Worm (Caenorhabditis elegans) whole organism, dauer: Measurements from ENCODE around the gene F53C11.5.

Source experiments
- unc-62 ChIP-seq: sonication (generic microtip); optimal IDR thresholded peaks from 2 replicates; lab custom pipeline; 2017; ENCODE audit warnings: missing biosample characterization, missing genetic modification reagents, missing genetic modification characterization

The F53C11.5 gene

DNA sequence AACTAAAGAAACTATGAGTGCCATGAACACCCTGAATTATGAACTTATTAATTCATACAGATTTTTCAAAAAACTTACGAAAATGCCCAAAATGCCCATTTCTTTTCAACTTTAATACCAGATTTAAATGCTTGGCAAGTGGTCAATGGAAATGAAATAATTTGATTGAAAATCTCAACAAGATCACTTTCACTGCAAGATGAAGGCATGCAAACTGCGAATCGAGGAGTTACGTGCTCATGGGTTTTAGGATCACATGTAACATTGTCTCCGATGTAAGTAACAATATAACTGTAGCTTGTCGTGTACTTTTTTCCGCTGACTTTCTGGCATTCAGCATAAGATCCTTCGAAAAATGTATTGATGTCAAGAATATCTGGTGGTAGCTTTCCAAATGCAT lies 6.4 kb upstream of the F53C11.5 start:
- TF ChIP-seq unc-62 (GFP tag; lab: Kevin White, UChicago): no peak

- TF ChIP-seq unc-62 (GFP tag; lab: Kevin White, UChicago): no peak
These were observed 5.2 kb upstream of the F53C11.5 start, which contains the start of gene decr-1.1 for ce11 chrV:13782190-13782589. TSS of gene decr-1.1 (plus strand) at chrV:13782399.

ce11 chrV:13785767-13786166 lies 1.6 kb upstream of the F53C11.5 start:
- no peak for TF ChIP-seq unc-62 (GFP tag; lab: Kevin White, UChicago)

DNA sequence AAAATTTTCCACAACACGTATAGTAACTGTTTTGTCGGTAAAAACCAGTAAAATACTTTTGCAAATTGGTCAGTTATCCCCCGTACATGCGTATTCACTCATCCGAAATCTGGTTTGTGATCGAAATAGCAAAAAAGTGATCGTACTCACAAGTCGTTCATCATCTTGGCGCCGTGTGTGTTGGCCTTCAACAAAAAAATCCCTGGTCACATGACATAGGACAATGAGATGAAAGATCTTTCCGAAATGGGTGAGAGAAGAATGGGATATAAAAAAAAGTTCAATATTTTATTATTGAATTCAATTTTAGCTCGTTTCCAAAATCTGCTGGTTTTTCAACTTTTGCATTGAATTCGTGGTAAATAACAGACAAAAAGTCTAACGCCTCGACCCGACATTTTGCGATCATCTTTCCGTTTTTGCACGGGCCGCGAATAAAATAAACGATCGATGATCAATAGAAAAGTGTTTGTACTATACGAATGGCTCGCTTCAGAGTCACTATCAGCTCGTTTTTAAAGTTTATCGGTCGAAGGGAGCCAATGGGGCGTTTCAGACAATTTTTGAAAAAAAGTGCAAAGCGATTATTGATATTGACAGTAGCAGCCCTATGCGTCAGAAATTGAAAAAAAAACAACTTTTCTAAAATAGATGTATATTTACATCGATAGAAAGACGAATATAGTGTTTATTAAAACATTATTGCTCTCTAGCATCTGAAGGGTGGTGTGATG lies 766 bp downstream of the F53C11.5 start:
- TF ChIP-seq unc-62 (GFP tag; lab: Kevin White, UChicago): no peak

DNA sequence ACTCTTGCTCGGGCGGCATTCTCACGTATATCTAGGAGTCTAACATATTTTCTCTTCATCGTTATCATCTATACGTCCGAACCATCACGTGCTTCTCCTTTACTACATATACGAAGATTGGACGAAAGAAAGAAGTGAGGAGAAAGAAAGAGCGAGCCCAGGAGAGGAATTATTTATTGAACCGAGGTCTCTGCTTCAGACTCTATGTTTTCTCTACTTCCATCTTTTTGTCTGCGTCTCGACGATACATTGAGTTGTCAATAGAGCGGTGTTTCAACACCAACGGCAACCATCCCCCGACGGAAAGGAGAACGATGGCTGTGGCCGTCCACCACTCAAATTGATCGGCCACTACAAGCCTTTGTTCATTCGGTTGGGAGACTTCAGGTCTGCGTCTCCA lies 2.0 kb downstream of the F53C11.5 start:
- TF ChIP-seq unc-62 (GFP tag; lab: Kevin White, UChicago): no peak

DNA sequence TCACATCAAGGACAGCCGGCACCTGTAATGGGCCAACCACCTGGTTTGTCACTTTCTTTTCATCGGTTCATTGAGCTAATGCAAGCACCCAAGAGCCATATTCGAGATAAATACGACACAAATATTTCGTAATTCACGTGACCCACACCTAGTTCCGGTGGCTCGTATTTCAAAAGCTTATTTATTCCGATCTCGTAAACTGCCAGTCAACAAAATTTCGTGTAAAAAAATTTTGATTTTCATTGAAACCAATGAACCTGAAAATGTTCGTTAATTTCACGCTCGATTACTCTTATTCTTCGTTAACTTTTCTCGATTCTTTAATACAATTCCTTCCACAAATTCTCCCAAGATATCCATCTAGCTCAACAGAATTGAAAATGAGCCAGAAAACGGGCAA lies 2.8 kb downstream of the F53C11.5 start:
- no peak for TF ChIP-seq unc-62 (GFP tag; lab: Kevin White, UChicago)

- TF ChIP-seq unc-62 (GFP tag; lab: Kevin White, UChicago): no peak
These were observed 3.2 kb downstream of the F53C11.5 start for ce11 chrV:13790557-13790956.

DNA sequence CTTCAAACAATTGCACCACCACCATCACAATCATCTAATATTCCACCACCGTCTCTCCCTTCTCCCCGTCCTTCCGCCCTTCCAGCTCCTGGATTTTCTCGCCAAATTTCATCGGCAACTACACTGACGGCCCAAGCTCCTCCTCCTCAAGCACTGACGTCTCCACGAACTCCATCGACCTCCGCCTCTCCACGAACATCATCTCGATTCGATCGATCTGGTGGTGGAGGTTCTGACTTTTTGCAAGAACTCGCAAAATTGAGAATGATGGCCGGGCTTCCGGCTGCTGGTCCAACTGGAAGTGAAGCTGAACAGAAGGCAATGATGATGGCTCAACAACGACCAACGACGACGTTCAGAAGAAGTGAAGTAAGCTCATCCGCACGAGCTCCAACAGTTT lies 6.7 kb downstream of the F53C11.5 start:
- no peak for TF ChIP-seq unc-62 (GFP tag; lab: Kevin White, UChicago)

ce11 chrV:13796246-13796776 lies 9.0 kb downstream of the F53C11.5 start, which contains the start of gene twk-32:
TSS of gene twk-32 (plus strand) at chrV:13796641.
- TF ChIP-seq unc-62 (GFP tag; lab: Kevin White, UChicago): no peak

DNA sequence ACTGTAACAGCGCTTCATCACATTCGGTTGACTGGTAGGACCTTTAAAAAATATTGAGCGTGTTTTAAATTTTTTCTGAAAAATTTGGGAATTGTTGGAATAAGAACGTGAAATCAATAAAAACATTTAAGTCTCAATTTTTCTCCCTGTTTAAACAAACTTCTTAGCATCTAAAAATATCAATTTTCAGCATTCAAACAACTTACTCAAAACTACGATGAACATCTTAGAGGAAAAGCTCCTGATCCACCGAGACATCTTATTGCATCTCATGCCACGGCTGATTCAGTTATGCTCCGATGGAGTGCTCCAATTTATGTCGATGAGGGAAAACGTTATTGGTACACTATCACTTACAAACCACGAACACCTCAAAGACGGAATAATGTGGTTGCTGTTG lies 11.8 kb downstream of the F53C11.5 start:
- TF ChIP-seq unc-62 (GFP tag; lab: Kevin White, UChicago): no peak

- TF ChIP-seq unc-62 (GFP tag; lab: Kevin White, UChicago): no peak
These were observed 16.6 kb downstream of the F53C11.5 start, which contains the start of gene swan-2 for ce11 chrV:13803902-13804301. TSS of gene swan-2 (minus strand) at chrV:13804281.

- TF ChIP-seq unc-62 (GFP tag; lab: Kevin White, UChicago): no peak
These were observed 19.9 kb downstream of the F53C11.5 start, which contains the start of gene swan-1 for ce11 chrV:13807232-13807631. TSS of gene swan-1 (minus strand) at chrV:13807237.

ce11 chrV:13808462-13808867 lies 21.1 kb downstream of the F53C11.5 start:
- no peak for TF ChIP-seq unc-62 (GFP tag; lab: Kevin White, UChicago)

DNA sequence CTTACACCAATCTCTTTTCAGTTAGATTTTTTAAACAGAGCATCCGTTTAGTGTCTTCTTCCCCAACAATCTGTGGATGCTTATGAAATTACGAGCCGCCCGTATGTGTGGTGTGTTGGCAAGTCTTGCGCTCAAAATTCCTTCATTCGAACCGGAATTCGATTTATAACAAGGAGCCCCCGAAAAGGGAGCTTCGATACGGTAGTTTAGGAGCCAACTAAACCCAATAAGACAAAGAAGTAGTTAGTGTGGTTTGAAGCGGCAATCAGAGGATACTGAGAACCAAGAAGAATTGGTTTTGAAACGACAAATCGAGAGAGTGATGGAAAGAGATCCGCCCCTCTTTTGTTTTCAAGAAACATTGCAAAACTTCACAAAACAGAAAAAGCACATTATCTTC lies 25.0 kb downstream of the F53C11.5 start:
- no peak for TF ChIP-seq unc-62 (GFP tag; lab: Kevin White, UChicago)

DNA sequence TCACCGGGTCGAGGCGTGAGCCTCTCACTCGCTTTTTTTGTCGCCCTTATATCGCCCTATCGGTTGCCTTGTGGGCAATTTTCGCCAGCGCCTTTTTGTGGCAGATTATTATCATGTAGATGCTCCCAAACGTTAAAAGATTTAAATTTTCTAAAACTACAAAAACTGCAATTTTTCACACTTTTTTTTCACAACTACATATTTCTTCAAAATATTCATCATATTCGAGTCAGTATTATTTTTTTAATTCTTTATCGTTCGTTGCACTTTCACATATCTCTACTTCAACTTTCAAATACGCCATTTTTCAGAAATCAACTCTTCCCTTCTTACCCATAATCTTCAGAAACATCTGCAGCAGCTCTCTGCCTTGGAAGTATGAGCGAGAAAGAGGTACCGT lies 25.6 kb downstream of the F53C11.5 start, which contains the start of gene ceh-24:
Gene ceh-24, plus strand, starts transcription at position 301 of the 400 bp plus-strand sequence.
- no peak for TF ChIP-seq unc-62 (GFP tag; lab: Kevin White, UChicago)

- no peak for TF ChIP-seq unc-62 (GFP tag; lab: Kevin White, UChicago)
These were observed 29.5 kb downstream of the F53C11.5 start, which contains the start of gene F55B12.2 for ce11 chrV:13816877-13817276. TSS of gene F55B12.2 (minus strand) at chrV:13816977.
